Fruit fly (Drosophila melanogaster): Measurements from ENCODE around the gene CG15357.

The CG15357 gene

DNA sequence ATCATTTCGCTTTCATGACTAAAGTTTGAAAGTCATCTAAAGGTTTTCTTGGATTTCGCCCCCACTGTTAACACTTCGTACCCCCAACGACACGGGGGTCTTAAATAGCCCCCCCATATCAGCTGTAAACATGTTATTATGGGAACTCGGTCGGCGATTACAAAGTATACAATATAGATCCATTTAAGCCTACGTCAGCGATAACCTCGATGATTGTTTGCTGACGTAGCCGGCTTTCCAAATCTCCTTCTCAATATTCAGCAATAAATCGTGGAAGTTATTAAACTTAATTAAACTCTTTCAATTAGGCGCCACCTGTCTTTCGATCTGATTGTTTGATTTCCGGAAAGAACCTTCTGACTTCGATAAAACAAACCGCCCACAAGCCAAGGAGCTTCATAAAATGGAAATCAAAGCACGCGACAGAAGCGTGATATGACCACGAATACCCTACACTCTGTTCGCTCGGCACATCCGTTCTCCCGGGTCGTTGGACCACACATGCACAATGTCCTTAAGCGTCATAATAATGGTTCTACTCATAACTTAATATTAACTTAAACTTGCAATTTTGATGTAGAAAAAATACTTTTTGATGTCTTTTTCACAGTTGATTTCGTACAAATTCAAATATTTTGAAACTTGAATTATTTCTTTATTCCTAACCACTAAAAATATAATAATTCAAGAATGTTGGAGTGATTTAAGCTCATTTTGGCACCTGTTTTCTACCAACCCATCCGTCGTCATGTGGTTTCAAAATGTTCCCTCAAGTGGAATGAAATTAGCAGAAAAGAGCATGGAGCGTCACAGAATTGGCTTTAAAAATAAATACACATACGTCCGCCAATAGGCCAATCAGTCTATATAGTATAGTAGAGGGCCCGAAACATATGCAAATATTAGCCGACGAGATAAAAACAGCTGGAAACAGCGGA is 41.1 kb upstream of the CG15357 start (continued):
- TF ChIP-seq Smox (GFP tag; optimal IDR thresholded peaks at IDR 0.05) (peak; percentile 63), CG34406 (GFP tag; optimal IDR thresholded peaks at IDR 0.05) (peak; percentile 55), Lpt (GFP tag; optimal IDR thresholded peaks at IDR 0.05) (peak; percentile 37), CG3032 (tag; optimal IDR thresholded peaks at IDR 0.05) (peak; percentile 25), CG8319 (GFP tag; optimal IDR thresholded peaks at IDR 0.05) (no peak), CG15336 (GFP tag; IDR thresholded peaks at IDR 0.05) (peak; percentile 50; the same call in 1 of the 2 replicates), Eip93F (GFP tag; optimal IDR thresholded peaks at IDR 0.05) (no peak), OdsH (GFP tag; optimal IDR thresholded peaks at IDR 0.05) (peak; percentile 60), Gug (GFP tag; IDR thresholded peaks at IDR 0.05) (no peak), lz (GFP tag; optimal IDR thresholded peaks at IDR 0.05) (peak; percentile 69), CG11762 (GFP tag; optimal IDR thresholded peaks at IDR 0.05; ENCODE audit: insufficient read depth) (peak; percentile 47), CG6854 (GFP tag; optimal IDR thresholded peaks at IDR 0.05) (no peak), CG31627 (GFP tag; optimal IDR thresholded peaks at IDR 0.05) (peak; percentile 67), acj6 (GFP tag; optimal IDR thresholded peaks at IDR 0.05) (peak; percentile 60), CG6276 (GFP tag; optimal IDR thresholded peaks at IDR 0.05) (no peak), CG16779 (tag; optimal IDR thresholded peaks at IDR 0.05) (no peak), Hr4 (GFP tag; optimal IDR thresholded peaks at IDR 0.05) (peak; percentile 58), CG8119 (GFP tag; IDR thresholded peaks at IDR 0.05) (peak; percentile 39; the same call in 1 of the 3 replicates), Sox14 (GFP tag; optimal IDR thresholded peaks at IDR 0.05) (peak; percentile 56), CG10669 (GFP tag; optimal IDR thresholded peaks at IDR 0.05) (peak; percentile 40), CG3919 (GFP tag; optimal IDR thresholded peaks at IDR 0.05) (peak; percentile 64), topi (GFP tag; optimal IDR thresholded peaks at IDR 0.05) (peak; percentile 54), fd59A (GFP tag; optimal IDR thresholded peaks at IDR 0.05) (peak; percentile 38), Sox102F (GFP tag; optimal IDR thresholded peaks at IDR 0.05) (no peak), CG8632 (GFP tag; optimal IDR thresholded peaks at IDR 0.05) (peak; percentile 36), vri (GFP tag; optimal IDR thresholded peaks at IDR 0.05) (peak; percentile 79)

DNA sequence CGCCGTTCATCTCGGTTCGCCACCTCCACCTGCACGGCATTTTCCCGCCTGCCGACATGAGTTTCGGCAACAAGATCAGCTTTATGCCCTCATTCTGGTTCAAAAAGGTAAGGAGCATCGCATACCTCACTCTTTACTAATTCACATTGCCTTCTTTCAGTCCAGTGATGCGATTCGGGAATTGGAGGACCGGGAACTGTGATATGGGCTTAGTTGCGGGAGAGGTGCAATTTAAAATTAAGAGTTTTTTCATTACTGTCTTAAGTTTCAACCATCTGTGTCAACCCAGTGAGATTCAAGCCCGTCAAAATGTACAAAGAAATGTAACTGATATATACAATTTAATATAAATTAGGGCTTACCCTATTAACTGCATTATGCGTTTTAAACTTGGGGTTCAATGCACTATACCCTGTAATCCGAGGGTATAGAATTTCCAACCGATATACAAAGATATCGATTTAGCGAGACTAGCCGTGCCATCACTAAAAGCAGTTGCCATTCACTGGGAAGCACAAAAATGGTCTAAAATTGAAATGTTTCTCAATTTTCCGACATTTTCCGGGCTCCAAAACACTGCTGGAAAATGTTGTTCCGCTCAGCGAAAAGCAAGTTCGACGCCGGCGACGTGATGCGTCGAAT is 36.3 kb upstream of the CG15357 start, which contains the start of gene CG7289:
CG7289 (plus strand) TSS at position 492 of the 642 bp plus-strand sequence.
- peak; percentile 12 for TF ChIP-seq CG31627 (GFP tag; optimal IDR thresholded peaks at IDR 0.05)
- TF ChIP-seq Hr4 (GFP tag; optimal IDR thresholded peaks at IDR 0.05): peak; percentile 46
- no peak for TF ChIP-seq Gug (GFP tag; IDR thresholded peaks at IDR 0.05)
- no peak for TF ChIP-seq eg (GFP tag; IDR thresholded peaks at IDR 0.05)
- no peak for TF ChIP-seq CG6854 (GFP tag; optimal IDR thresholded peaks at IDR 0.05)
- TF ChIP-seq CG9139 (GFP tag; optimal IDR thresholded peaks at IDR 0.05): no peak
- TF ChIP-seq Sox15 (GFP tag; optimal IDR thresholded peaks at IDR 0.05): no peak
- TF ChIP-seq topi (GFP tag; optimal IDR thresholded peaks at IDR 0.05): peak; percentile 11
- no peak for TF ChIP-seq OdsH (GFP tag; optimal IDR thresholded peaks at IDR 0.05)
- TF ChIP-seq CG32006 (GFP tag; optimal IDR thresholded peaks at IDR 0.05): peak; percentile 10
- no peak for TF ChIP-seq CG6276 (GFP tag; optimal IDR thresholded peaks at IDR 0.05)
- TF ChIP-seq ss (GFP tag; optimal IDR thresholded peaks at IDR 0.05): no peak
- peak; percentile 9 for TF ChIP-seq dsx (GFP tag; optimal IDR thresholded peaks at IDR 0.05; ENCODE audit: poor library complexity, severe bottlenecking)
- peak; percentile 4 for TF ChIP-seq Eip93F (GFP tag; optimal IDR thresholded peaks at IDR 0.05)
- no peak for TF ChIP-seq CG11902 (GFP tag; optimal IDR thresholded peaks at IDR 0.05)
- no peak for TF ChIP-seq CG3032 (tag; optimal IDR thresholded peaks at IDR 0.05)
- no peak for TF ChIP-seq CG3919 (GFP tag; optimal IDR thresholded peaks at IDR 0.05)
- TF ChIP-seq salr (GFP tag; optimal IDR thresholded peaks at IDR 0.05): no peak
- no peak for TF ChIP-seq CG6163 (GFP tag; IDR thresholded peaks at IDR 0.05)
- no peak for TF ChIP-seq CG15336 (GFP tag; IDR thresholded peaks at IDR 0.05)
- peak; percentile 29 for TF ChIP-seq lz (GFP tag; optimal IDR thresholded peaks at IDR 0.05)
- TF ChIP-seq cyc (GFP tag; optimal IDR thresholded peaks at IDR 0.05): no peak
- TF ChIP-seq Met (GFP tag; optimal IDR thresholded peaks at IDR 0.05): no peak
- no peak for TF ChIP-seq Eip75B (GFP tag; optimal IDR thresholded peaks at IDR 0.05)
- no peak for TF ChIP-seq fkh (GFP tag; optimal IDR thresholded peaks at IDR 0.05)
- TF ChIP-seq esn (GFP tag; optimal IDR thresholded peaks at IDR 0.05): peak; percentile 35
- no peak for TF ChIP-seq Sox102F (GFP tag; optimal IDR thresholded peaks at IDR 0.05)
- no peak for TF ChIP-seq CG10669 (GFP tag; optimal IDR thresholded peaks at IDR 0.05)
- TF ChIP-seq spab (GFP tag; optimal IDR thresholded peaks at IDR 0.05): no peak
- TF ChIP-seq Eip78C (GFP tag): peak; percentile 29
- TF ChIP-seq Hr39 (GFP tag; optimal IDR thresholded peaks at IDR 0.05): no peak
- TF ChIP-seq acj6 (GFP tag; optimal IDR thresholded peaks at IDR 0.05): no peak
- no peak for TF ChIP-seq CG1621 (tag; optimal IDR thresholded peaks at IDR 0.05)
- no peak for TF ChIP-seq dac (GFP tag; optimal IDR thresholded peaks at IDR 0.05)

Data from whole organism, prepupa.